Worm (Caenorhabditis elegans) whole organism, L1 larva: Measurements from ENCODE around the gene fbxa-141.

Source experiments
- C34B4.2 ChIP-seq: sonication (generic microtip); optimal IDR thresholded peaks from 2 replicates; lab custom pipeline; 2017; ENCODE audit warnings: mild to moderate bottlenecking, missing genetic modification characterization, missing compliant biosample characterization
- F16B12.6 ChIP-seq: fragments of 150-350 bp; optimal IDR thresholded peaks from 2 replicates; lab custom pipeline; 2014; ENCODE audit warnings: missing biosample characterization, missing genetic modification characterization
- Y116A8C.19 ChIP-seq: sonication (generic microtip); optimal IDR thresholded peaks from 2 replicates; lab custom pipeline; 2016; ENCODE audit warnings: missing compliant biosample characterization, missing genetic modification characterization, borderline replicate concordance
- alr-1 ChIP-seq: fragments of 200-800 bp; sonication (Bioruptor generic); optimal IDR thresholded peaks from 2 replicates; lab custom pipeline; 2018; ENCODE audit warnings: borderline replicate concordance, mild to moderate bottlenecking, missing genetic modification characterization, missing compliant biosample characterization
- aly-2 ChIP-seq: fragments of 150-350 bp; optimal IDR thresholded peaks from 2 replicates; lab custom pipeline; 2014; ENCODE audit warnings: missing biosample characterization, missing genetic modification characterization
- ama-1 ChIP-seq: fragments of 150-350 bp; optimal IDR thresholded peaks from 2 replicates; lab custom pipeline; 2014
- blmp-1 ChIP-seq: fragments of 150-350 bp; optimal IDR thresholded peaks from 2 replicates; lab custom pipeline; 2014; ENCODE audit warnings: missing biosample characterization, missing genetic modification characterization
- ceh-8 ChIP-seq: fragments of 200-800 bp; sonication (Bioruptor generic); optimal IDR thresholded peaks from 2 replicates; lab custom pipeline; 2018; ENCODE audit warnings: mild to moderate bottlenecking, missing genetic modification characterization, moderate library complexity, missing compliant biosample characterization
- ceh-82 ChIP-seq, 3 experiments: fragments of 150-350 bp in 1 of 3; sonication (generic microtip) in 2 of 3; optimal IDR thresholded peaks; 2 replicates each; lab custom pipeline; 2014 to 2017; ENCODE audit warnings: missing biosample characterization in 3 of 3, missing genetic modification characterization in 3 of 3
- ceh-88 ChIP-seq: fragments of 200-800 bp; sonication (Bioruptor generic); IDR thresholded peaks from 2 replicates; pipeline ENCODE4 v1.3.6; 2022; ENCODE audit warnings: missing genetic modification characterization, missing compliant biosample characterization
- ceh-90 ChIP-seq: sonication (generic microtip); optimal IDR thresholded peaks from 2 replicates; lab custom pipeline; 2016; ENCODE audit warnings: missing genetic modification characterization, missing compliant biosample characterization
- ces-1 ChIP-seq: fragments of 150-350 bp; optimal IDR thresholded peaks from 2 replicates; lab custom pipeline; 2014; ENCODE audit warnings: missing biosample characterization, missing genetic modification reagents, missing genetic modification characterization
- efl-3 ChIP-seq: fragments of 200-800 bp; sonication (Bioruptor generic); optimal IDR thresholded peaks from 2 replicates; lab custom pipeline; 2018; ENCODE audit warnings: mild to moderate bottlenecking, missing genetic modification characterization, missing compliant biosample characterization
- egl-27 ChIP-seq, 2 experiments: fragments of 150-350 bp in 1 of 2; sonication (generic microtip); optimal IDR thresholded peaks; 3 replicates each; lab custom pipeline; 2017 to 2018; ENCODE audit warnings: missing biosample characterization in 2 of 2, missing genetic modification characterization in 2 of 2, missing genetic modification reagents in 2 of 2
- elt-2 ChIP-seq: sonication (generic microtip); optimal IDR thresholded peaks from 2 replicates; lab custom pipeline; 2016; ENCODE audit warnings: missing genetic modification characterization, mild to moderate bottlenecking, inconsistent platforms, missing compliant biosample characterization, missing genetic modification reagents
- ets-5 ChIP-seq: fragments of 200-800 bp; sonication (Bioruptor generic); IDR thresholded peaks from 2 replicates; pipeline ENCODE4 v1.3.6; 2022; ENCODE audit warnings: missing genetic modification characterization, missing compliant biosample characterization
- fkh-10 ChIP-seq: sonication (generic microtip); optimal IDR thresholded peaks from 2 replicates; lab custom pipeline; 2017; ENCODE audit warnings: missing biosample characterization, missing genetic modification reagents, missing genetic modification characterization
- grh-1 ChIP-seq: fragments of 200-800 bp; sonication (Bioruptor generic); IDR thresholded peaks from 2 replicates; pipeline ENCODE4 v1.3.6; 2022; ENCODE audit warnings: missing genetic modification reagents, missing genetic modification characterization, missing compliant biosample characterization
- hlh-17 ChIP-seq: fragments of 200-800 bp; sonication (Bioruptor generic); optimal IDR thresholded peaks from 2 replicates; lab custom pipeline; 2018; ENCODE audit warnings: missing genetic modification characterization, mild to moderate bottlenecking, missing compliant biosample characterization, moderate library complexity, borderline replicate concordance
- hpl-2 ChIP-seq: fragments of 150-350 bp; optimal IDR thresholded peaks from 2 replicates; lab custom pipeline; 2014; ENCODE audit warnings: missing biosample characterization, missing genetic modification reagents, missing genetic modification characterization
- irx-1 ChIP-seq: sonication (generic microtip); optimal IDR thresholded peaks from 2 replicates; lab custom pipeline; 2016; ENCODE audit warnings: missing genetic modification characterization, missing compliant biosample characterization
- lin-14 ChIP-seq: fragments of 200-800 bp; sonication (Bioruptor generic); optimal IDR thresholded peaks from 2 replicates; lab custom pipeline; 2018; ENCODE audit warnings: mild to moderate bottlenecking, missing genetic modification characterization, moderate library complexity, missing compliant biosample characterization
- lin-39 ChIP-seq: fragments of 150-350 bp; optimal IDR thresholded peaks from 2 replicates; lab custom pipeline; 2014; ENCODE audit warnings: missing biosample characterization, missing genetic modification reagents, missing genetic modification characterization
- mdl-1 ChIP-seq, 2 experiments: fragments of 150-350 bp; optimal IDR thresholded peaks; 2 replicates each; lab custom pipeline; 2014 to 2017; ENCODE audit warnings: missing biosample characterization in 2 of 2, missing genetic modification characterization in 2 of 2, inconsistent platforms in 1 of 2
- mep-1 ChIP-seq: fragments of 150-350 bp; optimal IDR thresholded peaks from 2 replicates; lab custom pipeline; 2014; ENCODE audit warnings: missing biosample characterization, missing genetic modification characterization
- nhr-11 ChIP-seq: fragments of 150-350 bp; optimal IDR thresholded peaks from 2 replicates; lab custom pipeline; 2014; ENCODE audit warnings: missing biosample characterization, missing genetic modification characterization
- nhr-12 ChIP-seq: sonication (generic microtip); optimal IDR thresholded peaks from 2 replicates; lab custom pipeline; 2017; ENCODE audit warnings: missing biosample characterization, missing genetic modification characterization
- nhr-237 ChIP-seq: fragments of 150-350 bp; optimal IDR thresholded peaks from 2 replicates; lab custom pipeline; 2014; ENCODE audit warnings: missing biosample characterization, missing genetic modification characterization
- nhr-28 ChIP-seq: fragments of 150-350 bp; optimal IDR thresholded peaks from 2 replicates; lab custom pipeline; 2014; ENCODE audit warnings: missing biosample characterization, missing genetic modification characterization
- nhr-47 ChIP-seq: sonication (generic microtip); optimal IDR thresholded peaks from 2 replicates; lab custom pipeline; 2016; ENCODE audit warnings: mild to moderate bottlenecking, missing genetic modification characterization, moderate library complexity, missing compliant biosample characterization
- nhr-71 ChIP-seq: sonication (generic microtip); optimal IDR thresholded peaks from 2 replicates; lab custom pipeline; 2016; ENCODE audit warnings: mild to moderate bottlenecking, missing genetic modification characterization, moderate library complexity, missing compliant biosample characterization
- nhr-84 ChIP-seq: sonication (generic microtip); optimal IDR thresholded peaks from 2 replicates; lab custom pipeline; 2017; ENCODE audit warnings: missing biosample characterization, missing genetic modification characterization
- nhr-85 ChIP-seq: sonication (generic microtip); peaks from one replicate; lab custom pipeline; 2016; ENCODE audit warnings: missing genetic modification characterization, inconsistent platforms, missing compliant biosample characterization
- nhr-90 ChIP-seq: sonication (generic microtip); optimal IDR thresholded peaks from 2 replicates; lab custom pipeline; 2016; ENCODE audit warnings: mild to moderate bottlenecking, missing genetic modification characterization, missing compliant biosample characterization; ENCODE audit not compliant: poor library complexity
- pax-3 ChIP-seq: fragments of 200-800 bp; sonication (Bioruptor generic); optimal IDR thresholded peaks from 2 replicates; lab custom pipeline; 2018; ENCODE audit warnings: mild to moderate bottlenecking, missing genetic modification characterization, moderate library complexity, missing compliant biosample characterization
- rnt-1 ChIP-seq: sonication (generic microtip); optimal IDR thresholded peaks from 2 replicates; lab custom pipeline; 2016; ENCODE audit warnings: mild to moderate bottlenecking, missing genetic modification characterization, moderate library complexity, missing compliant biosample characterization
- snpc-4 ChIP-seq: fragments of 150-350 bp; optimal IDR thresholded peaks from 2 replicates; lab custom pipeline; 2014; ENCODE audit warnings: missing biosample characterization, missing genetic modification characterization
- snu-23 ChIP-seq: sonication (generic microtip); optimal IDR thresholded peaks from 2 replicates; lab custom pipeline; 2016; ENCODE audit warnings: missing genetic modification characterization, missing compliant biosample characterization
- sptf-1 ChIP-seq: fragments of 150-350 bp; optimal IDR thresholded peaks from 2 replicates; lab custom pipeline; 2014; ENCODE audit warnings: missing biosample characterization, missing genetic modification characterization
- sup-37 ChIP-seq: fragments of 200-800 bp; sonication (Bioruptor generic); optimal IDR thresholded peaks from 2 replicates; lab custom pipeline; 2018; ENCODE audit warnings: mild to moderate bottlenecking, missing genetic modification characterization, missing compliant biosample characterization
- swsn-7 ChIP-seq: sonication (generic microtip); optimal IDR thresholded peaks from 2 replicates; lab custom pipeline; 2016; ENCODE audit warnings: missing genetic modification characterization, missing compliant biosample characterization
- tbx-2 ChIP-seq: sonication (generic microtip); optimal IDR thresholded peaks from 2 replicates; lab custom pipeline; 2016; ENCODE audit warnings: missing genetic modification characterization, missing compliant biosample characterization
- unc-130 ChIP-seq: fragments of 150-350 bp; optimal IDR thresholded peaks from 2 replicates; lab custom pipeline; 2017; ENCODE audit warnings: missing biosample characterization, missing genetic modification characterization, inconsistent platforms
- unc-30 ChIP-seq: sonication (generic microtip); optimal IDR thresholded peaks from 2 replicates; lab custom pipeline; 2017; ENCODE audit warnings: missing biosample characterization, missing genetic modification characterization

Gene fbxa-141

ce11 chrX:14487333-14487732, 25.4 kb downstream of the fbxa-141 start:
- peak; percentile 46 for TF ChIP-seq efl-3 (GFP tag; lab: Kevin White, UChicago)
- TF ChIP-seq egl-27 (tag; optimal IDR thresholded peaks at IDR 0.05; lab: Kevin White, UChicago) = no peak
- TF ChIP-seq tbx-2 (tag; lab: Kevin White, UChicago) = peak; percentile 2
- peak; percentile 30 for TF ChIP-seq mep-1 (tag; lab: Kevin White, UChicago)
- no peak for TF ChIP-seq hlh-17
- peak; percentile 34 for TF ChIP-seq lin-14 (GFP tag; lab: Kevin White, UChicago)
- TF ChIP-seq hpl-2 (GFP tag; lab: Kevin White, UChicago) = no peak
- TF ChIP-seq ama-1 (lab: Kevin White, UChicago) = no peak
- peak; percentile 31 for TF ChIP-seq nhr-71 (tag; lab: Kevin White, UChicago)
- TF ChIP-seq nhr-85 (tag; lab: Kevin White, UChicago) = peak; percentile 89
- TF ChIP-seq nhr-84 = no peak
- peak; percentile 61 for TF ChIP-seq lin-39 (tag; lab: Kevin White, UChicago)
- no peak for TF ChIP-seq Y116A8C.19 (tag; lab: Kevin White, UChicago)
- no peak for TF ChIP-seq ceh-88
- TF ChIP-seq irx-1 (tag; lab: Kevin White, UChicago) = peak; percentile 51
- no peak for TF ChIP-seq ces-1 (GFP tag; lab: Kevin White, UChicago)

ce11 chrX:14486503-14486902, 26.2 kb downstream of the fbxa-141 start:
- no peak for TF ChIP-seq ceh-82 (tag; optimal IDR thresholded peaks at IDR 0.05; lab: Kevin White, UChicago)
- TF ChIP-seq blmp-1 (tag; lab: Kevin White, UChicago) = peak; percentile 16
- TF ChIP-seq, all 84 proteins: peak for 1

ce11 chrX:14484827-14485226, 27.9 kb downstream of the fbxa-141 start, which contains the start of gene M163.8:
M163.8 (plus strand) TSS chrX:14485127.
- TF ChIP-seq unc-30 (tag; lab: Kevin White, UChicago) (no peak), nhr-85 (tag; lab: Kevin White, UChicago) (peak; percentile 21)

- TF ChIP-seq snpc-4 (tag; lab: Kevin White, UChicago) (peak; percentile 77), nhr-11 (no peak)
These were observed 31.1 kb downstream of the fbxa-141 start for ce11 chrX:14481637-14482036.

- peak; percentile 91 for TF ChIP-seq rnt-1
- TF ChIP-seq C34B4.2 (tag; lab: Kevin White, UChicago) = no peak
- TF ChIP-seq swsn-7 (tag; lab: Kevin White, UChicago) = peak; percentile 93
- no peak for TF ChIP-seq nhr-12 (tag; lab: Kevin White, UChicago)
- TF ChIP-seq grh-1 (GFP tag; lab: Robert Waterston, UW) = peak; percentile 84
- peak; percentile 57 for TF ChIP-seq sup-37 (GFP tag; lab: Kevin White, UChicago)
- peak; percentile 7 for TF ChIP-seq ceh-8 (GFP tag; lab: Kevin White, UChicago)
- TF ChIP-seq lin-39 (tag; lab: Kevin White, UChicago) = peak; percentile 85
- peak; percentile 88 for TF ChIP-seq snu-23
- TF ChIP-seq ceh-90 = no peak
- peak; percentile 33 for TF ChIP-seq F16B12.6 (tag; lab: Kevin White, UChicago)
- peak; percentile 45 for TF ChIP-seq elt-2 (tag; lab: Kevin White, UChicago)
- peak; percentile 51 for TF ChIP-seq unc-130 (tag; lab: Kevin White, UChicago)
- peak; percentile 89 for TF ChIP-seq nhr-47 (tag; lab: Kevin White, UChicago)
- TF ChIP-seq aly-2 (tag; lab: Kevin White, UChicago) = no peak
- no peak for TF ChIP-seq sptf-1 (tag; lab: Kevin White, UChicago)
- TF ChIP-seq mdl-1 (tag; optimal IDR thresholded peaks at IDR 0.05; lab: Kevin White, UChicago) = peak in 1 of 2 experiments; percentile 63
- 0 out of 2 replicates have a peak, but pooled peaks have one; percentile 14 for TF ChIP-seq ceh-88
- TF ChIP-seq ceh-82 (tag; optimal IDR thresholded peaks at IDR 0.05; lab: Kevin White, UChicago) = peak; percentile 73 to 80 (median 79)
- TF ChIP-seq pax-3 (tag; lab: Kevin White, UChicago) = peak; percentile 49
- no peak for TF ChIP-seq nhr-28
- no peak for TF ChIP-seq ets-5 (GFP tag; lab: Robert Waterston, UW)
- peak; percentile 69 for TF ChIP-seq hpl-2 (GFP tag; lab: Kevin White, UChicago)
- TF ChIP-seq Y116A8C.19 (tag; lab: Kevin White, UChicago) = no peak
- TF ChIP-seq fkh-10 (GFP tag; lab: Kevin White, UChicago) = peak; percentile 6
- TF ChIP-seq nhr-90 (tag; lab: Kevin White, UChicago) = peak; percentile 88
- peak; percentile 89 for TF ChIP-seq snpc-4 (tag; lab: Kevin White, UChicago)
- no peak for TF ChIP-seq alr-1 (tag; lab: Kevin White, UChicago)
- no peak for TF ChIP-seq nhr-84
- no peak for TF ChIP-seq nhr-237
These were observed 32.5 kb downstream of the fbxa-141 start, which contains the start of gene gfi-3 for ce11 chrX:14480248-14480647. gfi-3 (plus strand) TSS chrX:14480572.
